Fruit fly (Drosophila melanogaster) whole organism, adult: ENCODE measurements around the gene CG34453.

Experiments used
- CG11617 ChIP-seq: fragments of 200-800 bp; sonication (Bioruptor generic); optimal IDR thresholded peaks from 2 replicates; lab custom pipeline; 2017; ENCODE audit warnings: mild to moderate bottlenecking, missing biosample characterization, missing genetic modification reagents, missing genetic modification characterization
- CG12768 ChIP-seq: fragments of 200-800 bp; sonication (Bioruptor generic); optimal IDR thresholded peaks from 2 replicates; lab custom pipeline; 2017; ENCODE audit warnings: missing biosample characterization, missing genetic modification characterization, mild to moderate bottlenecking, moderate library complexity, missing genetic modification reagents
- CG14711 ChIP-seq: fragments of 200-800 bp; sonication (Bioruptor generic); optimal IDR thresholded peaks from 2 replicates; lab custom pipeline; 2018; ENCODE audit warnings: missing biosample characterization, mild to moderate bottlenecking, missing genetic modification characterization, moderate library complexity
- CG1620 ChIP-seq: fragments of 200-800 bp; sonication (Bioruptor generic); optimal IDR thresholded peaks from 2 replicates; lab custom pipeline; 2016; ENCODE audit warnings: missing biosample characterization, missing genetic modification characterization
- CG33017 ChIP-seq: fragments of 200-800 bp; sonication (Bioruptor generic); optimal IDR thresholded peaks from 2 replicates; lab custom pipeline; 2018; ENCODE audit warnings: missing biosample characterization, mild to moderate bottlenecking, missing genetic modification characterization, moderate library complexity
- CG5204 ChIP-seq: fragments of 200-800 bp; sonication (Bioruptor generic); optimal IDR thresholded peaks from 2 replicates; lab custom pipeline; 2016; ENCODE audit warnings: missing biosample characterization, missing genetic modification characterization
- CG7045 ChIP-seq: fragments of 200-800 bp; sonication (Bioruptor generic); optimal IDR thresholded peaks from 2 replicates; lab custom pipeline; 2017; ENCODE audit warnings: missing biosample characterization, mild to moderate bottlenecking, missing genetic modification characterization
- CG7101 ChIP-seq: fragments of 200-800 bp; sonication (Bioruptor generic); optimal IDR thresholded peaks from 2 replicates; lab custom pipeline; 2018; ENCODE audit warnings: missing biosample characterization, mild to moderate bottlenecking, missing genetic modification characterization, moderate library complexity
- Clk ChIP-seq: fragments of 200-800 bp; sonication (Bioruptor generic); optimal IDR thresholded peaks from 2 replicates; lab custom pipeline; 2017; ENCODE audit warnings: missing biosample characterization, missing genetic modification characterization
- Crg-1 ChIP-seq: fragments of 200-800 bp; sonication (Bioruptor generic); optimal IDR thresholded peaks from 2 replicates; lab custom pipeline; 2016; ENCODE audit warnings: missing biosample characterization, missing genetic modification characterization
- Hr96 ChIP-seq: fragments of 200-800 bp; sonication (Bioruptor generic); optimal IDR thresholded peaks from 2 replicates; lab custom pipeline; 2016; ENCODE audit warnings: missing biosample characterization, missing genetic modification characterization
- Mnt ChIP-seq: fragments of 200-800 bp; sonication (Bioruptor generic); optimal IDR thresholded peaks from 2 replicates; lab custom pipeline; 2016; ENCODE audit warnings: missing biosample characterization, mild to moderate bottlenecking, missing genetic modification characterization
- bab1 ChIP-seq: fragments of 200-800 bp; sonication (Bioruptor generic); optimal IDR thresholded peaks from 3 replicates; lab custom pipeline; 2019; ENCODE audit warnings: missing biosample characterization, mild to moderate bottlenecking, missing genetic modification characterization, moderate library complexity
- cic ChIP-seq: fragments of 200-800 bp; sonication (Bioruptor generic); optimal IDR thresholded peaks from 2 replicates; lab custom pipeline; 2017; ENCODE audit warnings: missing biosample characterization, mild to moderate bottlenecking, missing genetic modification characterization, moderate library complexity
- cnc ChIP-seq, 2 experiments: fragments of >200 bp; optimal IDR thresholded peaks; 2 replicates each; lab custom pipeline; 2017
- kay ChIP-seq: fragments of 200-800 bp; sonication (Bioruptor generic); peaks from one replicate; lab custom pipeline; 2016; ENCODE audit warnings: missing biosample characterization, missing genetic modification characterization, borderline replicate concordance
- ovo ChIP-seq: fragments of 200-800 bp; sonication (Bioruptor generic); optimal IDR thresholded peaks from 2 replicates; lab custom pipeline; 2016; ENCODE audit warnings: missing biosample characterization, missing genetic modification characterization
- pad ChIP-seq: fragments of 200-800 bp; sonication (Bioruptor generic); optimal IDR thresholded peaks from 3 replicates; lab custom pipeline; 2017; ENCODE audit warnings: missing biosample characterization, missing genetic modification characterization, mild to moderate bottlenecking, moderate library complexity, missing genetic modification reagents
- tj ChIP-seq: fragments of 200-800 bp; sonication (Bioruptor generic); optimal IDR thresholded peaks from 3 replicates; lab custom pipeline; 2017; ENCODE audit warnings: missing biosample characterization, mild to moderate bottlenecking, missing genetic modification characterization, moderate library complexity
- toe ChIP-seq: fragments of 200-800 bp; sonication (Bioruptor generic); optimal IDR thresholded peaks from 2 replicates; lab custom pipeline; 2016; ENCODE audit warnings: missing biosample characterization, missing genetic modification characterization

CG34453 gene

DNA sequence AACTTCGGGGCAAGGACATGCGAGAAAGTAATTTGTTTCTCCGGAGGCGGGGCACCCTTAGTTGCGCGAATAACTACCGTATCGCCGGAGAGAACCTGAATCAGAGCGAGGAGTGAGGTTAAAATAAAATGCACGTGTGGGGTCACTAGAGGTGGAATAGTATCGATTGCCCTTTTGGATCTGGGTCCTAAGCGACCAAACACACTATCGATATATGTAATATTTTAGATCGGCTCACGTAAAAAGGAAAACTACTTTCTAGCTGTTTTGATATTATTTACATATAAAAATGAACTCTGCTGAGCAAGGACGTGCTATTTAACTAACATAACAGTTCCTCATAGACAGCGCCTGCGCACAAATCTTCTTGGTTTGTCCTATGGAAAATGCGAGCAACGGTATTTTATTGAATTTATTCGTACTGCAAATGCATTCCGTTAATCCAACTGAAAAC lies 29.6 kb upstream of the CG34453 start:
- TF ChIP-seq CG14711 (no peak), Hr96 (GFP tag; lab: Kevin White, UChicago) (peak; percentile 32), ovo (GFP tag; lab: Kevin White, UChicago) (peak; percentile 79), CG7101 (tag; lab: Kevin White, UChicago) (peak; percentile 5), tj (GFP tag; lab: Kevin White, UChicago) (peak; percentile 23), CG12768 (GFP tag; lab: Kevin White, UChicago) (peak; percentile 58), toe (GFP tag; lab: Kevin White, UChicago) (no peak), pad (GFP tag; lab: Kevin White, UChicago) (peak; percentile 5), bab1 (GFP tag; lab: Kevin White, UChicago) (no peak), CG7045 (GFP tag; lab: Kevin White, UChicago) (no peak), CG1620 (GFP tag; lab: Kevin White, UChicago) (peak; percentile 29), Crg-1 (GFP tag; lab: Kevin White, UChicago) (no peak), CG5204 (GFP tag; lab: Kevin White, UChicago) (no peak), kay (GFP tag; lab: Kevin White, UChicago) (no peak), Mnt (GFP tag; lab: Kevin White, UChicago) (peak; percentile 97), Clk (GFP tag; lab: Kevin White, UChicago) (no peak)

DNA sequence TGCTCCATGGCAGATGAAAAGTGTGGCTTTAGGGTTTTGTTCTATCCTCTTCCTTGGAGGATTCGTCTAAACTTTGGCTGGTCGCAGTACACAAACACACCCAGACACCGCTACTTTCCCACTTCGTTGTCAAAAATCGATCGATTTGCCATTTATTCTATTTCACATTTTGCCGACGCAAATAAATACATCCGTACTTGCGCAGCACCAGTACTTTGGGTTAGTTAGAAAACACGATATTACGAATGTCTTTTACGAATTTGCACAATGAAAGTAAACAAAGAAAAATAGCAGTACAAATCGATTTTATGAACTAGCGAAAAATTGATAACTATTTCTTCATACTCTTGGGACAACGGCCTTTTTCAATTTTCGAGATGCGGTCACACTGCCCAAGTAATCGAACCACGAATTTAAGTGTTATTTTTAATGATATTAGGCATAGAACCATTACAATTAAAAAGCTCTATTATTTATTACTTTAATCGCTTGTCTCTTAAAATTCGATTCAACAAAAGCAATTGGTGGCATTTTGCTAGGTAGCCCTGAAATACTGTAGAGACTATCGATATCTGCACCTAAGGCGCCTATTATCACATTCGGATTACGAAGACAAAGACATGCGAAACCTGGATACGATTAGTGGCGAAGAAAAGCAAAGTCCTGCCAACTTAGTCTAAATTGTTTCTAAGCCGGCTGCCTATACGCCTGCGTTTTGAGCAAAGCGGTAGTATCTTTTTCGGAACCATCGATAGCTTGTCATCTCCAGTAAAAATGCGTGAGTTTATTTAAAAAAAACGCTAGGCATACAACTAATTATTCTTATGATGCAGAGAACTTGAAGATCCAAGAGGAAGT lies 24.7 kb upstream of the CG34453 start, which contains the start of the genes DIP2 and wac:
Gene DIP2, minus strand, starts transcription at position 337 of the 858 bp plus-strand sequence.
Gene wac, plus strand, starts transcription at position 559 of the 858 bp plus-strand sequence.
- peak; percentile 59 for TF ChIP-seq Crg-1 (GFP tag; lab: Kevin White, UChicago)
- TF ChIP-seq cic: no peak
- TF ChIP-seq CG33017 (tag; lab: Kevin White, UChicago): peak; percentile 41
- TF ChIP-seq CG14711: peak; percentile 71
- TF ChIP-seq CG7101 (tag; lab: Kevin White, UChicago): peak; percentile 64
- TF ChIP-seq CG5204 (GFP tag; lab: Kevin White, UChicago): no peak
- TF ChIP-seq CG11617 (GFP tag; lab: Kevin White, UChicago): peak; percentile 69
- peak; percentile 48 for TF ChIP-seq pad (GFP tag; lab: Kevin White, UChicago)
- TF ChIP-seq Clk (GFP tag; lab: Kevin White, UChicago): no peak
- TF ChIP-seq Hr96 (GFP tag; lab: Kevin White, UChicago): no peak
- peak; percentile 54 for TF ChIP-seq tj (GFP tag; lab: Kevin White, UChicago)
- TF ChIP-seq CG12768 (GFP tag; lab: Kevin White, UChicago): peak; percentile 46
- peak; percentile 68 for TF ChIP-seq CG1620 (GFP tag; lab: Kevin White, UChicago)
- no peak for TF ChIP-seq kay (GFP tag; lab: Kevin White, UChicago)
- peak; percentile 10 for TF ChIP-seq CG7045 (GFP tag; lab: Kevin White, UChicago)
- TF ChIP-seq toe (GFP tag; lab: Kevin White, UChicago): no peak
- TF ChIP-seq bab1 (GFP tag; lab: Kevin White, UChicago): peak; percentile 63
- TF ChIP-seq cnc (optimal IDR thresholded peaks at IDR 0.05; lab: Kevin White, UChicago): no peak
- peak; percentile 43 for TF ChIP-seq ovo (GFP tag; lab: Kevin White, UChicago)
- peak; percentile 54 for TF ChIP-seq Mnt (GFP tag; lab: Kevin White, UChicago)

DNA sequence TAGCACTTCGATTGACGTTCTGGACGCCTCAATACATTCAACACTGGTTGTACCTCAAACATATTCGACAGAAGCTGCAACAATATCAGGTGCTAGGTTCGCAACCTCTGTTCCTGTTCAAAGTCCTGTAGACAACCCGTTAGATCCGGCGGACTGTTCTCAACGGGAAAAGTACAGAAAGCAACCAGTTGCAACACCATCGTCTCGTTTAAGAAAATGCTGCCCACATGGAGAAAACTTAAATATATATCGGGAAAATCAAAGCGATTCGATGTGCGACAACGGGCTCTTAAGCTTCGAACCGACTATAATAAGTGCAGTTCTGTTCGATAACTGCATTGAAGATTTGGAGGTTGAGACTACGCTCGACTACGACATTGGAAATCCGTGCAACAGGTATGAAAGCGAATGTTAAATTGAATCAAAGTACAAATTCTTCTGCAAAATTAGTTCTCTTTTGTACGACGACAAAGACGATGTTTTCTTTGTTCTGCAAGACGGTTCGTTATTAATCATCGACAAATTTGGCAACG lies 15.1 kb upstream of the CG34453 start:
- TF ChIP-seq cic: no peak
- TF ChIP-seq bab1 (GFP tag; lab: Kevin White, UChicago): no peak
- TF ChIP-seq CG14711: no peak
- peak; percentile 30 for TF ChIP-seq CG12768 (GFP tag; lab: Kevin White, UChicago)

DNA sequence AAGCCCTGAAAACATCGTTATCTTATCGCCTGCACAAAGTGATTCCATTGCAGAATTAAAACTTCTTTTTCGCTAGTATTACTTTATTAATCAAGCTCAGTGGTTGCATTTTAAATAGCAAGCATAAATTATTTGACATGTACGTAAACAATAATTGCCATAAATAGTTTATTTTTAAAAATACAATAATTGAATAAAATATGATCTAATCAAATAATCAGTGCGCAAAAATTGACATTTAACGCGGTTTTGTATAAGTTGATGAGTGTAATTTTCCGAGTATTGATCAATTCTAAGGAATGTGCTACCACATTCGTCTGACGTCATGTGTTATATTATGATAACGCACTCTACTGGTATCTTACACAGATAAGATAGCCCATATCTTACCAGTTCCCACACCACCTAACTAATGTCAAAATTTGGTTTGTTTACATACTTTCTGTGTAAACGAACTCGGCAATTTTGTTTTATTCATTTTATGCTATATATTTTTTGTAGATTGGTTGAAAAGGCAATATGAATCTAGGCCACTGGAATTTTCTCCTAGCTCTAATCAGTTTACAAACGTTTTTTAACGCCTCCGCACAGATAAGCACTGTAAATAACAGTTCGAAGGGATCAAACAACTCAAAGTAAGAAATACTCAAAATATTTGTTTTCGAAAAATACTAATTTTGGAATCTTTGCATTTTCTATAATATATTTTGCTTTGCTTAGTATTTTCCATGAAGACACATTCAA lies 14.5 kb upstream of the CG34453 start, which contains the start of gene mthl14:
Gene mthl14, plus strand, starts transcription at position 10 of the 744 bp plus-strand sequence.
- no peak for TF ChIP-seq CG12768 (GFP tag; lab: Kevin White, UChicago)
- TF ChIP-seq CG33017 (tag; lab: Kevin White, UChicago): no peak
- no peak for TF ChIP-seq Hr96 (GFP tag; lab: Kevin White, UChicago)
- no peak for TF ChIP-seq cnc (optimal IDR thresholded peaks at IDR 0.05; lab: Kevin White, UChicago)
- no peak for TF ChIP-seq Clk (GFP tag; lab: Kevin White, UChicago)
- no peak for TF ChIP-seq CG7101 (tag; lab: Kevin White, UChicago)
- TF ChIP-seq cic: peak; percentile 32
- peak; percentile 22 for TF ChIP-seq Crg-1 (GFP tag; lab: Kevin White, UChicago)
- TF ChIP-seq toe (GFP tag; lab: Kevin White, UChicago): no peak
- no peak for TF ChIP-seq ovo (GFP tag; lab: Kevin White, UChicago)
- TF ChIP-seq kay (GFP tag; lab: Kevin White, UChicago): peak; percentile 80

DNA sequence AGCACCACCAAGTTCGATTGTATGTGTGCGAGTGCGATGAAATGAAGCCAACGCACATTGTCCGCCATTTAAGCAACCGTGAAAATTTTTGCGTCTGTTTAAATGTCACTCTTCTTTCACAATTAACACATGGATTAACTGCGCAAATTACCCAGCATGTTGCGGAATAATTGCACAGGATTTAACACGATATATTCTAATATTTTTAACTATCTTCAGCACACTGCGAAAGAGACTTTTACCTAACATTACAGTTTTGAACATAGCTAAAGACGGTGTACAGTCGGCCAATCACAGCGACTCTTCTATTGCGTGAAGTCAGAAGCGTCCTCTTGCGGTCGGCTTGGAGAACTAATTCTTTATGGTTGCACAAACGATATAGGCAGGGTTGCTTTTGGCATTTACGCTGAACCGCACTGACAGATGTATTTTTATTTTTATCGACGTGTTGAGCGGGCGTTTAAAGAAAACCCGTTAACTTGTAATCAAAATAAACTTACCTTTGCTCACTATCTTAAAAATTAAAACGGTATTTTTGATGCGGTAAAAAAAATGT lies 13.6 kb upstream of the CG34453 start:
- no peak for TF ChIP-seq CG5204 (GFP tag; lab: Kevin White, UChicago)
- TF ChIP-seq Mnt (GFP tag; lab: Kevin White, UChicago): peak; percentile 74
- no peak for TF ChIP-seq CG12768 (GFP tag; lab: Kevin White, UChicago)
- peak; percentile 68 for TF ChIP-seq Crg-1 (GFP tag; lab: Kevin White, UChicago)
- no peak for TF ChIP-seq kay (GFP tag; lab: Kevin White, UChicago)
- peak; percentile 18 for TF ChIP-seq CG7045 (GFP tag; lab: Kevin White, UChicago)
- TF ChIP-seq cnc (optimal IDR thresholded peaks at IDR 0.05; lab: Kevin White, UChicago): no peak
- TF ChIP-seq ovo (GFP tag; lab: Kevin White, UChicago): peak; percentile 37
- peak; percentile 82 for TF ChIP-seq bab1 (GFP tag; lab: Kevin White, UChicago)
- peak; percentile 54 for TF ChIP-seq CG1620 (GFP tag; lab: Kevin White, UChicago)
- TF ChIP-seq pad (GFP tag; lab: Kevin White, UChicago): peak; percentile 34
- TF ChIP-seq Hr96 (GFP tag; lab: Kevin White, UChicago): no peak
- TF ChIP-seq CG14711: peak; percentile 83
- TF ChIP-seq cic: peak; percentile 22
- peak; percentile 34 for TF ChIP-seq tj (GFP tag; lab: Kevin White, UChicago)
- TF ChIP-seq Clk (GFP tag; lab: Kevin White, UChicago): peak; percentile 47
- peak; percentile 63 for TF ChIP-seq CG7101 (tag; lab: Kevin White, UChicago)
- peak; percentile 43 for TF ChIP-seq CG11617 (GFP tag; lab: Kevin White, UChicago)
